Worm (Caenorhabditis elegans): ENCODE data around the gene spp-31.

Gene spp-31

DNA sequence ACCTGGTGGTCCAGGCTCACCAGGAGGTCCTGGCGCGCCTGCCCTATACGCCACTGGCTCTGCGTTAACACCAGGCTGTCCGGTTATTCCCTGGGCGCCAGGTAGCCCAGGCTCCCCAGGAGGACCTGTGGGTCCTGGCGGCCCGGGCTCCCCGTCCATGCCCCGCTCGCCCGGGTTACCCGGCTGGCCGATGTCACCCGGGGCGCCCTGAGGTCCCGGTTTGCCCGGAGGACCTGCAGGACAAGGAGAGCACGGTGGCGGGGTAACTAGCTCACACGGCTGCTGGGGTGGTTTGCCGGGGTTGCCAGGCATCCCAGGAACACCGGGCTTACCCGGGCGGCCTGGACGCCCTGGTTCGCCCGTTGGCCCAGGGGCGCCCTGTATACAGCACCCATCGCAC, 48.3 kb upstream of the spp-31 start (continued):
- TF ChIP-seq F52B5.7 (tag; optimal IDR thresholded peaks at IDR 0.05): peak; percentile 66
- no peak; the same call in 1 of the 2 replicates for TF ChIP-seq dox-1 (GFP tag; IDR thresholded peaks at IDR 0.05)
- TF ChIP-seq mcd-1 (GFP tag; IDR thresholded peaks at IDR 0.05): peak; percentile 53; the same call in 1 of the 2 replicates
- TF ChIP-seq chd-7 (tag; optimal IDR thresholded peaks at IDR 0.05): no peak
- TF ChIP-seq snpc-3.4 (tag; optimal IDR thresholded peaks at IDR 0.05): no peak
- TF ChIP-seq F37B4.10 (GFP tag; IDR thresholded peaks at IDR 0.05): no peak
- no peak for TF ChIP-seq lin-40 (tag; optimal IDR thresholded peaks at IDR 0.05)
- no peak for TF ChIP-seq nfya-1 (tag; optimal IDR thresholded peaks at IDR 0.05; ENCODE audit: borderline replicate concordance, insufficient read depth)
- TF ChIP-seq hmg-20 (GFP tag; IDR thresholded peaks at IDR 0.05): no peak
- no peak for TF ChIP-seq lin-54 (GFP tag; optimal IDR thresholded peaks at IDR 0.05)
- TF ChIP-seq tlf-1 (GFP tag; optimal IDR thresholded peaks at IDR 0.05): no peak
- TF ChIP-seq ceh-100 (GFP tag; IDR thresholded peaks at IDR 0.05): no peak
- TF ChIP-seq nhr-90 (tag; optimal IDR thresholded peaks at IDR 0.05): no peak
- no peak for TF ChIP-seq mes-4 (tag; optimal IDR thresholded peaks at IDR 0.05)
- TF ChIP-seq T07F8.4 (tag; optimal IDR thresholded peaks at IDR 0.05): no peak
- TF ChIP-seq ztf-18 (tag; optimal IDR thresholded peaks at IDR 0.05): no peak
- TF ChIP-seq pha-4 (tag; optimal IDR thresholded peaks at IDR 0.05): no peak
- no peak for TF ChIP-seq mxl-1 (tag; optimal IDR thresholded peaks at IDR 0.05)

DNA sequence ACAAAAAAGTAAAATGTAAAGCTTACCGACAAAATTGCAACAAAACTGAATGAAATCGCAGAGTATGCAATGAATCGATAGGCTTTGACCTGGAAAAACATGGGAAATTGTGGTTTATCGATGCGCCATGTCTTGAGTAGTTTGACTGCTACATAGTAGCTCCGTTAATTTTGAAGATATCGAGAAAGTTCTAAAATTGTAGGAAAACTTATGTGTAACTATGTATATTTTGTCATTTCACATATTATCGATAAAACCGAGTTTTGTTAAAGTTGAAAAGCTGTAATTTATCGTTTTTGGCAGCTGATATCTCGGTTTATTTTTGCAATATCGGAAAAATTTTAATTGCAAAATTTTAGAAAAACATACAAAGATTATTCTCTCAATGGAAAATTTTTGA, 47.2 kb upstream of the spp-31 start, which contains the start of gene col-105:
Gene col-105, minus strand, starts transcription at position 101 of the 400 bp plus-strand sequence.
- no peak for TF ChIP-seq K11D2.4 (GFP tag; IDR thresholded peaks at IDR 0.05)
- no peak for TF ChIP-seq chd-7 (tag; optimal IDR thresholded peaks at IDR 0.05)
- TF ChIP-seq efl-1 (GFP tag; optimal IDR thresholded peaks at IDR 0.05): no peak
- no peak for TF ChIP-seq madf-8 (GFP tag; conservative IDR thresholded peaks at IDR 0.05)
- no peak for TF ChIP-seq K12H6.12 (tag; optimal IDR thresholded peaks at IDR 0.05)
- TF ChIP-seq F33H1.4 (GFP tag; IDR thresholded peaks at IDR 0.05): no peak
- no peak for TF ChIP-seq ceh-58 (GFP tag; IDR thresholded peaks at IDR 0.05)

DNA sequence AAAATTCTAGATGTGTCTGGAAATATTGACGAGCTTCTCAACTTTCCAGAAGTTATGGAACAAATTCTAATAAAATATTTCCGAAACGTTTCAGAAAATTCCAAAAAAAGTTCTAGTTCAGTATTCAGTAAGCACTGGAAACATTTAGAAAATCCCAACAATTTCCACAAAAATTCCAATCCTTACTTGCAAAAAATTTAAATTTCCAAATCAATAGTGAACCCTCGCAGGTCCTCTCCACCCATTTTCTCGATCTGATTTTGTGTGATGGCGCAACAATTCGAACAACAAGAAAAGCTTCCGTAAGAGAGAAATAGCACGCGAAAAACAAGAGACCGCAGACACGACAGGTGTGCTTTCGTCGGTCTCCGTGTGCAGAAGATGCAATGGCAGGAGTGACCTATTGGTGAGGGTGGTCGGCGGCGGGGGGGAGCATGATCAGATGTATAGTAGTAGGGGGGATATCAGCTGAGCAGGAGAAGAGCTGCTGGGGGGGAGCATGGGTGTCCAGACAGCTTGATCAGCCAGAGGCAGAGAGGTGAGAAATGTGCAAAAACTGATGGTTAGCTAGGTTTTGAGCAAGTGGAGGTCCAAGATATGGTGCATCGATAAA, 44.6 kb upstream of the spp-31 start:
- no peak for TF ChIP-seq ztf-28 (GFP tag; IDR thresholded peaks at IDR 0.05)
- no peak for TF ChIP-seq rcor-1 (GFP tag; IDR thresholded peaks at IDR 0.05)
- no peak for TF ChIP-seq lin-26 (GFP tag; IDR thresholded peaks at IDR 0.05)
- TF ChIP-seq D2030.7 (GFP tag; IDR thresholded peaks at IDR 0.05): no peak
- no peak for TF ChIP-seq snpc-4 (GFP tag; optimal IDR thresholded peaks at IDR 0.05)
- no peak for TF ChIP-seq snpc-4 (tag; optimal IDR thresholded peaks at IDR 0.05)
- TF ChIP-seq egrh-3 (GFP tag; IDR thresholded peaks at IDR 0.05): peak; percentile 21; the same call in 1 of the 2 replicates
- TF ChIP-seq gei-17 (GFP tag; optimal IDR thresholded peaks at IDR 0.05): no peak
- peak; percentile 23; the same call in 1 of the 2 replicates for TF ChIP-seq hmg-1.2 (GFP tag; IDR thresholded peaks at IDR 0.05)
- TF ChIP-seq B0019.2 (GFP tag; conservative IDR thresholded peaks at IDR 0.05): no peak
- no peak for TF ChIP-seq atf-7 (tag; optimal IDR thresholded peaks at IDR 0.05)
- TF ChIP-seq nfyb-1 (GFP tag; IDR thresholded peaks at IDR 0.05): no peak
- TF ChIP-seq zfh-2 (GFP tag; conservative IDR thresholded peaks at IDR 0.05): peak; percentile 82

Data from whole organism, young adult.